Fruit fly (Drosophila melanogaster): ENCODE measurements around the gene RhoL.
A peak's percentile ranks its signal among the peaks of the same experiment; 100 is the strongest.

The RhoL gene

dm6 chr3R:9513052-9513420 lies 10.7 kb upstream of the RhoL start, which contains the start of the genes Ras85D and Rlb1 (continued):
- TF ChIP-seq CG9437 (GFP tag; optimal IDR thresholded peaks at IDR 0.05), result peak; percentile 44
- no peak for TF ChIP-seq CG17612 (GFP tag; IDR thresholded peaks at IDR 0.05)
- TF ChIP-seq hth (optimal IDR thresholded peaks at IDR 0.05), result no peak
- TF ChIP-seq CG2875 (GFP tag; optimal IDR thresholded peaks at IDR 0.05), result peak; percentile 4
- no peak for TF ChIP-seq Nf-YA (GFP tag; IDR thresholded peaks at IDR 0.05)
- TF ChIP-seq lab (GFP tag; optimal IDR thresholded peaks at IDR 0.05), result no peak
- no peak for TF ChIP-seq CG11085 (GFP tag; IDR thresholded peaks at IDR 0.05)
- TF ChIP-seq Ssrp (tag; optimal IDR thresholded peaks at IDR 0.05), result peak; percentile 67
- TF ChIP-seq tgo (GFP tag; IDR thresholded peaks at IDR 0.05), result no peak
- no peak for TF ChIP-seq GATAe (GFP tag; conservative IDR thresholded peaks at IDR 0.05)
- peak; percentile 31 for TF ChIP-seq Nf-YB (GFP tag; optimal IDR thresholded peaks at IDR 0.05)
- peak; percentile 62 for TF ChIP-seq CG30020 (tag; optimal IDR thresholded peaks at IDR 0.05)
- TF ChIP-seq YL-1 (GFP tag; optimal IDR thresholded peaks at IDR 0.05), result peak; percentile 81
- TF ChIP-seq CG16813 (GFP tag; IDR thresholded peaks at IDR 0.05; ENCODE audit: partially characterized antibody), result no peak
- TF ChIP-seq mirr (GFP tag; optimal IDR thresholded peaks at IDR 0.05), result peak; percentile 69
- TF ChIP-seq CG9727 (GFP tag; optimal IDR thresholded peaks at IDR 0.05), result peak; percentile 70
- TF ChIP-seq esg (GFP tag; conservative IDR thresholded peaks at IDR 0.05), result no peak
- TF ChIP-seq D19A (tag; optimal IDR thresholded peaks at IDR 0.05), result peak; percentile 29
- no peak for TF ChIP-seq Rx (GFP tag; IDR thresholded peaks at IDR 0.05)
- peak; percentile 79 for TF ChIP-seq CoRest (tag; optimal IDR thresholded peaks at IDR 0.05)
- TF ChIP-seq Bgb (GFP tag; IDR thresholded peaks at IDR 0.05; ENCODE audit: partially characterized antibody), result no peak
- no peak for TF ChIP-seq org-1 (GFP tag; optimal IDR thresholded peaks at IDR 0.05)
- TF ChIP-seq CG4820 (GFP tag; optimal IDR thresholded peaks at IDR 0.05), result peak; percentile 61
- TF ChIP-seq ATbp (GFP tag; optimal IDR thresholded peaks at IDR 0.05), result no peak
- no peak for TF ChIP-seq Hand (GFP tag; optimal IDR thresholded peaks at IDR 0.05)
- TF ChIP-seq CG11247 (GFP tag; IDR thresholded peaks at IDR 0.05), result no peak
- no peak for TF ChIP-seq Oli (tag; optimal IDR thresholded peaks at IDR 0.05)
- TF ChIP-seq CG14710 (tag; optimal IDR thresholded peaks at IDR 0.05), result peak; percentile 77
- TF ChIP-seq CG18619 (GFP tag; optimal IDR thresholded peaks at IDR 0.05), result peak; percentile 47
- TF ChIP-seq CG1792 (GFP tag; optimal IDR thresholded peaks at IDR 0.05), result peak; percentile 42
- TF ChIP-seq CG11723 (GFP tag; optimal IDR thresholded peaks at IDR 0.05), result no peak
- peak; percentile 62 for TF ChIP-seq CG15696 (tag; optimal IDR thresholded peaks at IDR 0.05)
- TF ChIP-seq Hr51 (GFP tag; optimal IDR thresholded peaks at IDR 0.05), result peak in 1 of 2 experiments; percentile 88
- TF ChIP-seq D19B (GFP tag; optimal IDR thresholded peaks at IDR 0.05), result no peak
- TF ChIP-seq CG1832 (GFP tag; optimal IDR thresholded peaks at IDR 0.05), result no peak
- no peak for TF ChIP-seq CG9932 (GFP tag; IDR thresholded peaks at IDR 0.05)
- no peak for TF ChIP-seq gce (GFP tag; IDR thresholded peaks at IDR 0.05)
- no peak for TF ChIP-seq CG32767 (GFP tag; IDR thresholded peaks at IDR 0.05)
- TF ChIP-seq CG31365 (tag; optimal IDR thresholded peaks at IDR 0.05), result no peak
- TF ChIP-seq Eip74EF (GFP tag; optimal IDR thresholded peaks at IDR 0.05), result no peak
- TF ChIP-seq dan (GFP tag; IDR thresholded peaks at IDR 0.05), result no peak
- TF ChIP-seq Sox100B (GFP tag; optimal IDR thresholded peaks at IDR 0.05), result no peak
- peak; percentile 68 to 86 for TF ChIP-seq Pdp1 (GFP tag; optimal IDR thresholded peaks at IDR 0.05)
- no peak for TF ChIP-seq zen2 (GFP tag; IDR thresholded peaks at IDR 0.05; ENCODE audit: partially characterized antibody)
- TF ChIP-seq CG3995 (GFP tag; optimal IDR thresholded peaks at IDR 0.05), result peak; percentile 1
- no peak for TF ChIP-seq otp (GFP tag; IDR thresholded peaks at IDR 0.05)
- no peak for TF ChIP-seq ranshi (GFP tag; IDR thresholded peaks at IDR 0.05)
- TF ChIP-seq B-H1 (GFP tag; IDR thresholded peaks at IDR 0.05), result no peak
- peak; percentile 53 for TF ChIP-seq ewg (GFP tag; optimal IDR thresholded peaks at IDR 0.05)
- peak; percentile 87 for TF ChIP-seq CG10543 (GFP tag; optimal IDR thresholded peaks at IDR 0.05)
- TF ChIP-seq wor (GFP tag; IDR thresholded peaks at IDR 0.05), result no peak
